Fruit fly (Drosophila melanogaster): ENCODE measurements around the gene CG12279.
A peak's percentile ranks its signal among the peaks of the same experiment; 100 is the strongest.

The CG12279 gene

DNA sequence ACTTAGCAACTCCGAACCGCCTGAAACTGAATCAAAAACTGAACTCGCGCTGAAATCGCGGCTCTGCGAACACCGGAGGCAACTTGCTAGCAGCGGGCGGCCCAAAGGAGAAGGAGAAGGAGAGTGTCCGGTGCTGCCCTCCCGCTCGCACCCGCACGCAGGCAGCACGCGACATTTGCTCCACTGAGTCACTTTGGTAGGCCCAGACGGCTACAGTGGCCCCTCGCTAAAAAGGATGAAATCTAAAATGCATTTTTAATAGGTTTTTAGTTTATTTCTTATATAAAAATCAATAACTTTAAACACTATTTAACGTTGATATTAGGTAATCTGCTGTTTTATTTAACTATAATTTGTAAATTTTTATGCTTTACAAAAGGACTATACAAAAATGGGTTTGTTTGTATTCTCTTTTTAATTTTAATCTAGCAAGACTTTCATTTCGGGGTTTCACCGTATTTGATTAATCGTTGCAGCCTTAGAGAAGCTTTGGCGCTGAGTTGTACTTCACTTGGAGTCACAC lies 17.6 kb downstream of the CG12279 start, which contains the start of gene Men:
TSS of gene Men (minus strand) at position 51 of the 523 bp plus-strand sequence.
- TF ChIP-seq CG14655 (GFP tag; optimal IDR thresholded peaks at IDR 0.05) (peak; percentile 60), fd96Ca (GFP tag; IDR thresholded peaks at IDR 0.05) (peak; percentile 47; the same call in 1 of the 3 replicates), CG10348 (GFP tag; IDR thresholded peaks at IDR 0.05) (peak; percentile 45; the same call in 1 of the 2 replicates), CG15710 (tag; optimal IDR thresholded peaks at IDR 0.05) (peak; percentile 68), rn (GFP tag; IDR thresholded peaks at IDR 0.05) (peak; percentile 57), gl (tag; optimal IDR thresholded peaks at IDR 0.05) (no peak), CG17806 (tag; optimal IDR thresholded peaks at IDR 0.05) (peak; percentile 28), Snoo (tag; optimal IDR thresholded peaks at IDR 0.05) (peak; percentile 53), Pif1A (GFP tag; optimal IDR thresholded peaks at IDR 0.05) (peak; percentile 41), Ets98B (GFP tag; IDR thresholded peaks at IDR 0.05) (peak; percentile 25; the same call in 1 of the 2 replicates), CG34367 (tag; optimal IDR thresholded peaks at IDR 0.05) (no peak), CG8159 (tag; optimal IDR thresholded peaks at IDR 0.05) (peak; percentile 65), CG12605 (GFP tag; IDR thresholded peaks at IDR 0.05) (0 out of 2 replicates have a peak, but pooled peaks have one; percentile 33), EcR (GFP tag; optimal IDR thresholded peaks at IDR 0.05) (no peak), CG4496 (GFP tag; IDR thresholded peaks at IDR 0.05) (peak; percentile 75), CG32121 (GFP tag; IDR thresholded peaks at IDR 0.05) (peak; percentile 76), Pif1B (GFP tag; optimal IDR thresholded peaks at IDR 0.05) (peak; percentile 3), CG13204 (GFP tag; optimal IDR thresholded peaks at IDR 0.05) (peak; percentile 52), CG9948 (tag; optimal IDR thresholded peaks at IDR 0.05) (peak; percentile 56), CG8301 (tag; optimal IDR thresholded peaks at IDR 0.05) (peak; percentile 47), D1 (tag; optimal IDR thresholded peaks at IDR 0.05) (no peak)

- no peak for TF ChIP-seq EcR (GFP tag; optimal IDR thresholded peaks at IDR 0.05)
- no peak for TF ChIP-seq CG17806 (tag; optimal IDR thresholded peaks at IDR 0.05)
- TF ChIP-seq Pif1B (GFP tag; optimal IDR thresholded peaks at IDR 0.05), result no peak
- TF ChIP-seq Pif1A (GFP tag; optimal IDR thresholded peaks at IDR 0.05), result no peak
- TF ChIP-seq CG8159 (tag; optimal IDR thresholded peaks at IDR 0.05), result no peak
- no peak for TF ChIP-seq CG10348 (GFP tag; IDR thresholded peaks at IDR 0.05)
- TF ChIP-seq CG13204 (GFP tag; optimal IDR thresholded peaks at IDR 0.05), result no peak
- no peak for TF ChIP-seq CG14655 (GFP tag; optimal IDR thresholded peaks at IDR 0.05)
- TF ChIP-seq gl (tag; optimal IDR thresholded peaks at IDR 0.05), result no peak
- TF ChIP-seq fd96Ca (GFP tag; IDR thresholded peaks at IDR 0.05), result no peak
- no peak for TF ChIP-seq CG12605 (GFP tag; IDR thresholded peaks at IDR 0.05)
Observed at dm6 chr3R:12723759-12724158, 18.9 kb downstream of the CG12279 start.

dm6 chr3R:12727944-12728649 lies 23.2 kb downstream of the CG12279 start:
- TF ChIP-seq Pif1B (GFP tag; optimal IDR thresholded peaks at IDR 0.05) (no peak), CG4496 (GFP tag; IDR thresholded peaks at IDR 0.05) (no peak), CG15710 (tag; optimal IDR thresholded peaks at IDR 0.05) (peak; percentile 10), CG9948 (tag; optimal IDR thresholded peaks at IDR 0.05) (peak; percentile 12), D1 (tag; optimal IDR thresholded peaks at IDR 0.05) (no peak), CG14655 (GFP tag; optimal IDR thresholded peaks at IDR 0.05) (peak; percentile 10), EcR (GFP tag; optimal IDR thresholded peaks at IDR 0.05) (no peak), fd96Ca (GFP tag; IDR thresholded peaks at IDR 0.05) (0 out of 3 replicates have a peak, but pooled peaks have one; percentile 9), CG8159 (tag; optimal IDR thresholded peaks at IDR 0.05) (peak; percentile 38), CG17806 (tag; optimal IDR thresholded peaks at IDR 0.05) (no peak), Snoo (tag; optimal IDR thresholded peaks at IDR 0.05) (no peak), CG12605 (GFP tag; IDR thresholded peaks at IDR 0.05) (no peak), Ets98B (GFP tag; IDR thresholded peaks at IDR 0.05) (no peak), Pif1A (GFP tag; optimal IDR thresholded peaks at IDR 0.05) (peak; percentile 7), CG34367 (tag; optimal IDR thresholded peaks at IDR 0.05) (peak; percentile 11)

DNA sequence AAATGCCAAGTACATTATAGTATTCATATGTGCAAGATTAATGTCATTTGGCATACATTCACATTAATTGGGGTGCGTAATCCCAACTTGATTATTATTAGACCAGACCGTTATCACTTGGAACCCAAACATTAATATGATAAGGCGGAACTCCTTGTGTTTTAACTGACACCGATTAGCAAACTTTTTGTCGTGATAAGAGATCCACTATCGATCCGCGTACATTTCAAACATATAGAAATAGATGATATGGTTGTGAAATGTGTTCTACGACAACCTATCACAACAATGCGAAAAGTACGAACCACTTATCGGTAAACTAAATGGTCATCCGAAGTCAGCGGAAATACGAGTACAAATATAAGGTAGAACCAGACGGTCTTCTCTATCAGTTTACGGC lies 34.4 kb downstream of the CG12279 start, which contains the start of gene Ugt37A2:
TSS of gene Ugt37A2 (plus strand) at position 396 of the 400 bp plus-strand sequence.
- TF ChIP-seq CG34367 (tag; optimal IDR thresholded peaks at IDR 0.05) (no peak), gl (tag; optimal IDR thresholded peaks at IDR 0.05) (no peak), CG15710 (tag; optimal IDR thresholded peaks at IDR 0.05) (no peak), CG17806 (tag; optimal IDR thresholded peaks at IDR 0.05) (no peak), CG14655 (GFP tag; optimal IDR thresholded peaks at IDR 0.05) (no peak), CG8159 (tag; optimal IDR thresholded peaks at IDR 0.05) (no peak), rn (GFP tag; IDR thresholded peaks at IDR 0.05) (no peak), CG10348 (GFP tag; IDR thresholded peaks at IDR 0.05) (no peak), CG8301 (tag; optimal IDR thresholded peaks at IDR 0.05) (no peak), CG4496 (GFP tag; IDR thresholded peaks at IDR 0.05) (no peak), Snoo (tag; optimal IDR thresholded peaks at IDR 0.05) (no peak), fd96Ca (GFP tag; IDR thresholded peaks at IDR 0.05) (no peak), Pif1B (GFP tag; optimal IDR thresholded peaks at IDR 0.05) (no peak), CG32121 (GFP tag; IDR thresholded peaks at IDR 0.05) (no peak), Ets98B (GFP tag; IDR thresholded peaks at IDR 0.05) (no peak)

- TF ChIP-seq CG13204 (GFP tag; optimal IDR thresholded peaks at IDR 0.05) (no peak), rn (GFP tag; IDR thresholded peaks at IDR 0.05) (no peak), CG17806 (tag; optimal IDR thresholded peaks at IDR 0.05) (no peak), CG9948 (tag; optimal IDR thresholded peaks at IDR 0.05) (no peak), fd96Ca (GFP tag; IDR thresholded peaks at IDR 0.05) (no peak), CG4496 (GFP tag; IDR thresholded peaks at IDR 0.05) (no peak), CG8159 (tag; optimal IDR thresholded peaks at IDR 0.05) (no peak), CG32121 (GFP tag; IDR thresholded peaks at IDR 0.05) (no peak), CG14655 (GFP tag; optimal IDR thresholded peaks at IDR 0.05) (no peak), EcR (GFP tag; optimal IDR thresholded peaks at IDR 0.05) (no peak), Ets98B (GFP tag; IDR thresholded peaks at IDR 0.05) (no peak), gl (tag; optimal IDR thresholded peaks at IDR 0.05) (no peak), CG8301 (tag; optimal IDR thresholded peaks at IDR 0.05) (no peak)
Observed at dm6 chr3R:12743580-12743979, 38.7 kb downstream of the CG12279 start, which contains the start of gene Ugt37A3. Gene Ugt37A3 (minus strand): TSS chr3R:12743680.

Measured in whole organism, pupa.